Worm (Caenorhabditis elegans): Measurements from ENCODE around the gene rpb-9.
A peak's percentile ranks its signal among the peaks of the same experiment; 100 is the strongest.

Gene rpb-9

ce11 chrV:8000929-8001513 lies 11.1 kb downstream of the rpb-9 start, which contains the start of gene Y97E10AR.1 (continued):
- TF ChIP-seq arid-1 (GFP tag; conservative IDR thresholded peaks at IDR 0.05) (no peak), lim-7 (GFP tag; IDR thresholded peaks at IDR 0.05) (no peak), zip-11 (GFP tag; IDR thresholded peaks at IDR 0.05) (no peak), mdt-29 (GFP tag; IDR thresholded peaks at IDR 0.05) (no peak), ceh-20 (GFP tag; IDR thresholded peaks at IDR 0.05) (no peak), php-3 (GFP tag; IDR thresholded peaks at IDR 0.05) (no peak), madf-5 (GFP tag; IDR thresholded peaks at IDR 0.05) (no peak), unc-62 (GFP tag; optimal IDR thresholded peaks at IDR 0.05 in 1 of 2) (peak in 1 of 2 experiments; percentile 99), unc-62 (tag; optimal IDR thresholded peaks at IDR 0.05) (peak; percentile 37), mxl-2 (GFP tag; conservative IDR thresholded peaks at IDR 0.05) (0 out of 2 replicates have a peak, but pooled peaks have one; percentile 42), unc-39 (tag; optimal IDR thresholded peaks at IDR 0.05) (no peak), ceh-28 (tag; optimal IDR thresholded peaks at IDR 0.05) (no peak), pha-4 (GFP tag; IDR thresholded peaks at IDR 0.05) (peak; percentile 56; the same call in 1 of the 2 replicates), pha-4 (tag; optimal IDR thresholded peaks at IDR 0.05) (peak; percentile 39), Y105C5A.15 (GFP tag; IDR thresholded peaks at IDR 0.05) (no peak), mep-1 (tag; optimal IDR thresholded peaks at IDR 0.05) (peak; percentile 84), R02D3.7 (tag; optimal IDR thresholded peaks at IDR 0.05) (no peak), daf-16 (GFP tag; optimal IDR thresholded peaks at IDR 0.05) (peak in 1 of 2 experiments; percentile 75), daf-16 (tag; optimal IDR thresholded peaks at IDR 0.05) (peak; percentile 87), pqm-1 (tag; optimal IDR thresholded peaks at IDR 0.05) (peak; percentile 63), dmd-6 (GFP tag; IDR thresholded peaks at IDR 0.05) (peak; percentile 94), ZK546.5 (tag; optimal IDR thresholded peaks at IDR 0.05) (no peak), daf-8 (GFP tag; IDR thresholded peaks at IDR 0.05) (no peak), nhr-10 (tag; optimal IDR thresholded peaks at IDR 0.05) (no peak), skn-1 (tag; optimal IDR thresholded peaks at IDR 0.05) (no peak), nhr-11 (tag; optimal IDR thresholded peaks at IDR 0.05) (peak; percentile 58), F10B5.3 (tag; optimal IDR thresholded peaks at IDR 0.05) (no peak), ama-1 (optimal IDR thresholded peaks at IDR 0.05) (no peak), sdz-12 (GFP tag; optimal IDR thresholded peaks at IDR 0.05) (no peak), aha-1 (tag) (peak; percentile 99), nhr-25 (tag; optimal IDR thresholded peaks at IDR 0.05; ENCODE audit: borderline replicate concordance, insufficient read depth) (no peak), lin-13 (GFP tag; optimal IDR thresholded peaks at IDR 0.05) (no peak), ctbp-1 (GFP tag; IDR thresholded peaks at IDR 0.05) (peak; percentile 83), lir-3 (tag; optimal IDR thresholded peaks at IDR 0.05) (no peak), hlh-30 (tag; optimal IDR thresholded peaks at IDR 0.05; ENCODE audit: insufficient read depth) (peak; percentile 95), zfp-2 (tag; optimal IDR thresholded peaks at IDR 0.05) (no peak), nhr-42 (GFP tag; IDR thresholded peaks at IDR 0.05) (no peak), dve-1 (tag; optimal IDR thresholded peaks at IDR 0.05; ENCODE audit: insufficient read depth) (peak; percentile 73), mdl-1 (tag; optimal IDR thresholded peaks at IDR 0.05) (peak in 1 of 2 experiments; percentile 86), vab-7 (GFP tag; IDR thresholded peaks at IDR 0.05) (no peak), Y5F2A.4 (GFP tag; optimal IDR thresholded peaks at IDR 0.05) (no peak), nhr-237 (tag; optimal IDR thresholded peaks at IDR 0.05) (no peak), lin-15B (tag; optimal IDR thresholded peaks at IDR 0.05) (no peak), set-16 (GFP tag; IDR thresholded peaks at IDR 0.05) (no peak), T20F7.1 (GFP tag; optimal IDR thresholded peaks at IDR 0.05) (peak; percentile 74), fkh-10 (GFP tag; optimal IDR thresholded peaks at IDR 0.05) (peak; percentile 39), aly-2 (tag; optimal IDR thresholded peaks at IDR 0.05) (no peak), ceh-62 (tag; optimal IDR thresholded peaks at IDR 0.05) (no peak), F26F4.8 (GFP tag; conservative IDR thresholded peaks at IDR 0.05) (no peak), lin-1 (GFP tag; IDR thresholded peaks at IDR 0.05) (no peak), madf-9 (GFP tag; conservative IDR thresholded peaks at IDR 0.05) (peak; percentile 40; the same call in 1 of the 2 replicates), egl-27 (tag; optimal IDR thresholded peaks at IDR 0.05) (no peak)

All from whole organism, L4 larva.